Worm (Caenorhabditis elegans): ENCODE results near the gene F47D12.9.

DNA sequence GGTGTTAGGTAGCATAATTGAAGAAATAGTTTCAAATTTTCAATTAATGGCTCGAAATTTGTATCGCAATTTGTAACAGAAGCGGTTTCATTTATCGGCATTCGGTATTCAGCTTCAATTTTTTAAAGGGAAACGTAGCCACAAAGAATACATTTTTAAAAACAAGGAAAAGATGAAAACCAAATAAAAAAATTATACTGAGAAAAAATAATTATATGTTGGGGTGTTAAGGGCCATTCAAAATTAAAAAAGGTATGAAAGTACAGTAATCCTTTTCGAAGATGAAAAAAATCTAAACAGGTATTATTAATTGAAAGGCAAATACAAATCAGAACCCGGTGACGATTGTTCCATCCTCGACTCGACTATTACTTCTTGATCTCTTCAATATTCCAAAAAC is 44.9 kb downstream of the F47D12.9 start, which contains the start of gene srg-1:
- TF ChIP-seq F37B4.10 (GFP tag; IDR thresholded peaks at IDR 0.05) = no peak
- TF ChIP-seq Y79H2A.3 (GFP tag; conservative IDR thresholded peaks at IDR 0.05) = no peak
- no peak for TF ChIP-seq hmg-1.2 (GFP tag; IDR thresholded peaks at IDR 0.05)
- no peak for TF ChIP-seq madf-8 (GFP tag; conservative IDR thresholded peaks at IDR 0.05)
- no peak for TF ChIP-seq sea-2 (GFP tag; IDR thresholded peaks at IDR 0.05)
